Worm (Caenorhabditis elegans) whole organism, young adult: Measurements from ENCODE around the gene gtf-2F2.

ENCODE experiments used
- B0019.2 ChIP-seq: fragments of 200-800 bp; sonication (Bioruptor generic); conservative IDR thresholded peaks from 2 replicates; pipeline ENCODE4 v1.3.6; 2022; ENCODE audit warnings: missing genetic modification reagents, missing genetic modification characterization, missing compliant biosample characterization
- B0035.1 ChIP-seq: sonication (generic microtip); optimal IDR thresholded peaks from 2 replicates; lab custom pipeline; 2016; ENCODE audit warnings: missing genetic modification characterization, mild to moderate bottlenecking, missing compliant biosample characterization, missing genotype, missing genetic modification reagents
- B0336.3 ChIP-seq: fragments of 200-800 bp; sonication (Bioruptor generic); IDR thresholded peaks from 2 replicates; pipeline ENCODE4 v1.3.6; 2022; ENCODE audit warnings: missing genetic modification characterization, missing compliant biosample characterization
- F37B4.10 ChIP-seq: fragments of 200-800 bp; sonication (Bioruptor generic); IDR thresholded peaks from 2 replicates; pipeline ENCODE4 v1.3.6; 2022; ENCODE audit warnings: missing genetic modification characterization, missing compliant biosample characterization
- F52B5.7 ChIP-seq: sonication (generic microtip); optimal IDR thresholded peaks from 2 replicates; lab custom pipeline; 2016; ENCODE audit warnings: mild to moderate bottlenecking, missing genetic modification characterization, missing compliant biosample characterization
- F57A8.1 ChIP-seq: fragments of 200-800 bp; sonication (Bioruptor generic); optimal IDR thresholded peaks from 2 replicates; lab custom pipeline; 2018; ENCODE audit warnings: mild to moderate bottlenecking, missing genetic modification characterization, moderate library complexity, missing compliant biosample characterization
- F57C9.4 ChIP-seq: sonication (generic microtip); optimal IDR thresholded peaks from 2 replicates; lab custom pipeline; 2017; ENCODE audit warnings: mild to moderate bottlenecking, missing genetic modification characterization, missing compliant biosample characterization
- K11D2.4 ChIP-seq: fragments of 200-800 bp; sonication (Bioruptor generic); IDR thresholded peaks from 2 replicates; pipeline ENCODE4 v1.3.6; 2022; ENCODE audit warnings: missing genetic modification reagents, missing genetic modification characterization, missing compliant biosample characterization
- Y79H2A.3 ChIP-seq: fragments of 200-800 bp; sonication (Bioruptor generic); conservative IDR thresholded peaks from 2 replicates; pipeline ENCODE4 v1.3.6; 2022; ENCODE audit warnings: missing genetic modification reagents, missing genetic modification characterization, missing compliant biosample characterization
- ZK185.1 ChIP-seq: sonication (generic microtip); optimal IDR thresholded peaks from 2 replicates; lab custom pipeline; 2016; ENCODE audit warnings: mild to moderate bottlenecking, missing genetic modification characterization, missing compliant biosample characterization; ENCODE audit not compliant: poor library complexity, severe bottlenecking
- ama-1 ChIP-seq, 3 experiments: fragments of 150-350 bp in 1 of 3; sonication (generic microtip) in 2 of 3; optimal IDR thresholded peaks; 2 replicates each; lab custom pipeline; 2014 to 2018; ENCODE audit warnings: missing biosample characterization in 2 of 3, missing genetic modification characterization in 2 of 3, missing genetic modification reagents in 2 of 3
- aptf-3 ChIP-seq: fragments of 200-800 bp; sonication (Bioruptor generic); IDR thresholded peaks from 2 replicates; pipeline ENCODE4 v1.3.6; 2022; ENCODE audit warnings: missing genetic modification characterization, missing compliant biosample characterization
- athp-1 ChIP-seq: sonication (generic microtip); optimal IDR thresholded peaks from 2 replicates; lab custom pipeline; 2017; ENCODE audit warnings: mild to moderate bottlenecking, missing genetic modification characterization, missing compliant biosample characterization
- bed-2 ChIP-seq: fragments of 200-800 bp; sonication (Bioruptor generic); IDR thresholded peaks from 2 replicates; pipeline ENCODE4 v1.3.6; 2022; ENCODE audit warnings: missing genetic modification reagents, missing genetic modification characterization, missing compliant biosample characterization
- die-1 ChIP-seq: sonication (generic microtip); optimal IDR thresholded peaks from 2 replicates; lab custom pipeline; 2016; ENCODE audit warnings: missing genotype, mild to moderate bottlenecking, missing genetic modification characterization, missing compliant biosample characterization
- dox-1 ChIP-seq: fragments of 200-800 bp; sonication (Bioruptor generic); IDR thresholded peaks from 2 replicates; pipeline ENCODE4 v1.3.6; 2022; ENCODE audit warnings: missing genetic modification reagents, missing genetic modification characterization, missing compliant biosample characterization
- fkh-3 ChIP-seq: sonication (generic microtip); optimal IDR thresholded peaks from 2 replicates; lab custom pipeline; 2016; ENCODE audit warnings: mild to moderate bottlenecking, missing genetic modification characterization, missing compliant biosample characterization
- gei-17 ChIP-seq: fragments of 200-800 bp; sonication (Bioruptor generic); optimal IDR thresholded peaks from 2 replicates; lab custom pipeline; 2018; ENCODE audit warnings: mild to moderate bottlenecking, missing genetic modification characterization, missing compliant biosample characterization
- hlh-26 ChIP-seq: fragments of 200-800 bp; sonication (Bioruptor generic); conservative IDR thresholded peaks from 2 replicates; pipeline ENCODE4 v1.3.6; 2022; ENCODE audit warnings: missing genetic modification reagents, missing genetic modification characterization, missing compliant biosample characterization
- hmg-1.2 ChIP-seq: fragments of 200-800 bp; sonication (Bioruptor generic); IDR thresholded peaks from 2 replicates; pipeline ENCODE4 v1.3.6; 2022; ENCODE audit warnings: missing genetic modification reagents, missing genetic modification characterization, missing compliant biosample characterization
- hmg-20 ChIP-seq: fragments of 200-800 bp; sonication (Bioruptor generic); IDR thresholded peaks from 2 replicates; pipeline ENCODE4 v1.3.6; 2022; ENCODE audit warnings: missing genetic modification reagents, missing genetic modification characterization, missing compliant biosample characterization
- hrde-1 ChIP-seq: sonication (generic microtip); optimal IDR thresholded peaks from 2 replicates; lab custom pipeline; 2016; ENCODE audit warnings: missing genetic modification characterization, mild to moderate bottlenecking, missing compliant biosample characterization, moderate library complexity, missing genotype, missing genetic modification reagents, borderline replicate concordance
- hsf-1 ChIP-seq: fragments of 200-800 bp; sonication (Bioruptor generic); IDR thresholded peaks from 2 replicates; pipeline ENCODE4 v1.3.6; 2022; ENCODE audit warnings: missing genetic modification reagents, missing genetic modification characterization, missing compliant biosample characterization
- lag-1 ChIP-seq: fragments of 200-800 bp; sonication (Bioruptor generic); IDR thresholded peaks from 2 replicates; pipeline ENCODE4 v1.3.6; 2022; ENCODE audit warnings: missing genetic modification reagents, missing genetic modification characterization, missing compliant biosample characterization
- let-526 ChIP-seq: fragments of 200-800 bp; sonication (Bioruptor generic); IDR thresholded peaks from 2 replicates; pipeline ENCODE4 v1.3.6; 2022; ENCODE audit warnings: missing genetic modification reagents, missing genetic modification characterization, missing compliant biosample characterization
- lin-26 ChIP-seq: fragments of 200-800 bp; sonication (Bioruptor generic); IDR thresholded peaks from 2 replicates; pipeline ENCODE4 v1.3.6; 2022; ENCODE audit warnings: missing genetic modification reagents, missing genetic modification characterization, missing compliant biosample characterization
- lin-35 ChIP-seq, 3 experiments: fragments of 150-350 bp in 2 of 3; sonication (generic microtip) in 1 of 3; optimal IDR thresholded peaks; 2 replicates each; lab custom pipeline; 2014 to 2018; ENCODE audit warnings: missing biosample characterization in 3 of 3, missing genetic modification characterization in 3 of 3, missing genetic modification reagents in 3 of 3
- lin-40 ChIP-seq: sonication (generic microtip); optimal IDR thresholded peaks from 2 replicates; lab custom pipeline; 2016; ENCODE audit warnings: missing genetic modification characterization, mild to moderate bottlenecking, missing compliant biosample characterization, missing genotype, missing genetic modification reagents
- lin-54 ChIP-seq: fragments of 200-800 bp; sonication (Bioruptor generic); optimal IDR thresholded peaks from 2 replicates; lab custom pipeline; 2018; ENCODE audit warnings: mild to moderate bottlenecking, missing genetic modification characterization, missing compliant biosample characterization
- lsl-1 ChIP-seq: fragments of 200-800 bp; sonication (Bioruptor generic); optimal IDR thresholded peaks from 2 replicates; lab custom pipeline; 2018; ENCODE audit warnings: mild to moderate bottlenecking, missing genetic modification characterization, moderate library complexity, missing compliant biosample characterization
- madf-6 ChIP-seq: fragments of 200-800 bp; sonication (Bioruptor generic); IDR thresholded peaks from 2 replicates; pipeline ENCODE4 v1.3.6; 2022; ENCODE audit warnings: missing genetic modification reagents, missing genetic modification characterization, missing compliant biosample characterization
- madf-8 ChIP-seq: fragments of 200-800 bp; sonication (Bioruptor generic); conservative IDR thresholded peaks from 2 replicates; pipeline ENCODE4 v1.3.6; 2022; ENCODE audit warnings: missing genetic modification reagents, missing genetic modification characterization, missing compliant biosample characterization
- mes-4 ChIP-seq: sonication (generic microtip); optimal IDR thresholded peaks from 2 replicates; lab custom pipeline; 2016; ENCODE audit warnings: missing genotype, missing genetic modification characterization, missing compliant biosample characterization
- nfya-2 ChIP-seq: fragments of 200-800 bp; sonication (Bioruptor generic); IDR thresholded peaks from 2 replicates; pipeline ENCODE4 v1.3.6; 2022; ENCODE audit warnings: missing genetic modification reagents, missing genetic modification characterization, missing compliant biosample characterization
- nhr-120 ChIP-seq: fragments of 200-800 bp; sonication (Bioruptor generic); IDR thresholded peaks from 2 replicates; pipeline ENCODE4 v1.3.6; 2022; ENCODE audit warnings: missing genetic modification characterization, missing compliant biosample characterization
- nhr-179 ChIP-seq: sonication (generic microtip); optimal IDR thresholded peaks from 2 replicates; lab custom pipeline; 2016; ENCODE audit warnings: mild to moderate bottlenecking, missing genetic modification characterization, missing compliant biosample characterization
- pha-4 ChIP-seq: fragments of 150-350 bp; sonication (generic microtip); optimal IDR thresholded peaks from 2 replicates; lab custom pipeline; 2014; ENCODE audit warnings: missing biosample characterization, missing genetic modification reagents, missing genetic modification characterization
- sdz-38 ChIP-seq: sonication (generic microtip); optimal IDR thresholded peaks from 2 replicates; lab custom pipeline; 2016; ENCODE audit warnings: missing genotype, missing genetic modification characterization, missing compliant biosample characterization
- snpc-1.1 ChIP-seq: sonication (generic microtip); optimal IDR thresholded peaks from 2 replicates; lab custom pipeline; 2017; ENCODE audit warnings: missing genetic modification characterization, mild to moderate bottlenecking, missing compliant biosample characterization, antibody characterized with exemption, moderate library complexity, missing genotype, missing genetic modification reagents; ENCODE audit not compliant: insufficient read depth
- snpc-4 ChIP-seq, 5 experiments: fragments of 150-350 bp in 1 of 5; sonication (generic microtip) in 4 of 5; optimal IDR thresholded peaks; 2 replicates each; lab custom pipeline; 2014 to 2018; ENCODE audit warnings: missing genetic modification characterization in 5 of 5, missing biosample characterization in 3 of 5, antibody characterized with exemption in 2 of 5, mild to moderate bottlenecking in 2 of 5, missing compliant biosample characterization in 2 of 5, missing genotype in 2 of 5, moderate library complexity in 2 of 5, missing genetic modification reagents in 1 of 5
- sptf-2 ChIP-seq: fragments of 200-800 bp; sonication (Bioruptor generic); optimal IDR thresholded peaks from 2 replicates; lab custom pipeline; 2018; ENCODE audit warnings: mild to moderate bottlenecking, missing genetic modification characterization, missing compliant biosample characterization
- unc-130 ChIP-seq: sonication (generic microtip); optimal IDR thresholded peaks from 2 replicates; lab custom pipeline; 2016; ENCODE audit warnings: missing genetic modification reagents, missing genetic modification characterization, missing compliant biosample characterization
- zfh-2 ChIP-seq: fragments of 200-800 bp; sonication (Bioruptor generic); conservative IDR thresholded peaks from 2 replicates; pipeline ENCODE4 v1.3.6; 2022; ENCODE audit warnings: missing genetic modification reagents, missing genetic modification characterization, missing compliant biosample characterization
- ztf-25 ChIP-seq: fragments of 200-800 bp; sonication (Bioruptor generic); IDR thresholded peaks from 2 replicates; pipeline ENCODE4 v1.3.6; 2022; ENCODE audit warnings: missing genetic modification reagents, missing genetic modification characterization, missing compliant biosample characterization
- ztf-3 ChIP-seq: fragments of 200-800 bp; sonication (Bioruptor generic); optimal IDR thresholded peaks from 2 replicates; lab custom pipeline; 2018; ENCODE audit warnings: mild to moderate bottlenecking, missing genetic modification characterization, missing compliant biosample characterization
- ztf-6 ChIP-seq: fragments of 200-800 bp; sonication (Bioruptor generic); IDR thresholded peaks from 2 replicates; pipeline ENCODE4 v1.3.6; 2022; ENCODE audit warnings: missing genetic modification reagents, missing genetic modification characterization, missing compliant biosample characterization

gtf-2F2 gene

ce11 chrV:18990238-18990901 is 3.4 kb upstream of the gtf-2F2 start, which contains the start of the genes reps-1 and Y39B6A.37 (continued):
- no peak for TF ChIP-seq nhr-120 (GFP tag; lab: Robert Waterston, UW)
- no peak for TF ChIP-seq F57C9.4 (tag; lab: Kevin White, UChicago)
- no peak for TF ChIP-seq mes-4 (tag; lab: Kevin White, UChicago)
- no peak for TF ChIP-seq B0035.1 (tag; lab: Kevin White, UChicago)
- TF ChIP-seq lag-1 (GFP tag; lab: Robert Waterston, UW): no peak
- no peak for TF ChIP-seq hrde-1 (tag; lab: Kevin White, UChicago)
- TF ChIP-seq unc-130 (GFP tag; lab: Kevin White, UChicago): no peak
- no peak for TF ChIP-seq bed-2 (GFP tag; lab: Robert Waterston, UW)
- peak; percentile 82 for TF ChIP-seq lin-40 (tag; lab: Kevin White, UChicago)
- TF ChIP-seq pha-4 (tag; lab: Kevin White, UChicago): no peak
- TF ChIP-seq sdz-38 (tag; lab: Kevin White, UChicago): no peak
- no peak for TF ChIP-seq sptf-2
- no peak for TF ChIP-seq aptf-3 (GFP tag; lab: Robert Waterston, UW)
- no peak for TF ChIP-seq athp-1 (tag; lab: Kevin White, UChicago)
- TF ChIP-seq B0336.3 (GFP tag; lab: Robert Waterston, UW): peak; percentile 86
- TF ChIP-seq madf-6: peak; percentile 69
- TF ChIP-seq lin-35 (GFP tag; optimal IDR thresholded peaks at IDR 0.05; lab: Kevin White, UChicago): peak in 1 of 3 experiments; percentile 77
- no peak for TF ChIP-seq Y79H2A.3 (GFP tag; lab: Robert Waterston, UW)
- TF ChIP-seq K11D2.4 (GFP tag; lab: Robert Waterston, UW): peak; percentile 80
- no peak for TF ChIP-seq ztf-25 (GFP tag; lab: Robert Waterston, UW)
- no peak for TF ChIP-seq nfya-2 (GFP tag; lab: Robert Waterston, UW)
- no peak for TF ChIP-seq snpc-4 (GFP tag; optimal IDR thresholded peaks at IDR 0.05; lab: Kevin White, UChicago)
- peak in 3 of 4 experiments; percentile 36 to 66 (median 54) for TF ChIP-seq snpc-4 (tag; optimal IDR thresholded peaks at IDR 0.05; lab: Kevin White, UChicago)
- 0 out of 2 replicates have a peak, but pooled peaks have one; percentile 58 for TF ChIP-seq hmg-20 (GFP tag; lab: Robert Waterston, UW)
- no peak for TF ChIP-seq snpc-1.1 (tag; lab: Kevin White, UChicago)
- peak; percentile 27 for TF ChIP-seq gei-17
- TF ChIP-seq die-1 (tag; lab: Kevin White, UChicago): no peak
- 0 out of 2 replicates have a peak, but pooled peaks have one; percentile 33 for TF ChIP-seq F37B4.10
- no peak; the same call in 1 of the 2 replicates for TF ChIP-seq B0019.2
- TF ChIP-seq lsl-1: peak; percentile 58
- no peak for TF ChIP-seq ama-1 (optimal IDR thresholded peaks at IDR 0.05; lab: Kevin White, UChicago)
- no peak for TF ChIP-seq ama-1 (GFP tag; optimal IDR thresholded peaks at IDR 0.05; lab: Kevin White, UChicago)
- peak; percentile 43; the same call in 1 of the 2 replicates for TF ChIP-seq hmg-1.2
- TF ChIP-seq hsf-1 (GFP tag; lab: Robert Waterston, UW): no peak
- peak; percentile 74 for TF ChIP-seq lin-54 (GFP tag; lab: Kevin White, UChicago)
- TF ChIP-seq nhr-179 (tag; lab: Kevin White, UChicago): no peak
- TF ChIP-seq F57A8.1 (GFP tag; lab: Kevin White, UChicago): no peak
- TF ChIP-seq hlh-26 (GFP tag; lab: Robert Waterston, UW): no peak
- TF ChIP-seq madf-8 (GFP tag; lab: Robert Waterston, UW): 0 out of 2 replicates have a peak, but pooled peaks have one; percentile 11
- no peak for TF ChIP-seq ztf-6 (GFP tag; lab: Robert Waterston, UW)
- no peak for TF ChIP-seq ztf-3 (GFP tag; lab: Kevin White, UChicago)
- no peak for TF ChIP-seq ZK185.1 (tag; lab: Kevin White, UChicago)
- TF ChIP-seq dox-1 (GFP tag; lab: Robert Waterston, UW): peak; percentile 85
- no peak for TF ChIP-seq F52B5.7 (tag; lab: Kevin White, UChicago)
- TF ChIP-seq let-526: no peak
- TF ChIP-seq fkh-3 (tag; lab: Kevin White, UChicago): no peak
- no peak for TF ChIP-seq lin-26 (GFP tag; lab: Robert Waterston, UW)
- TF ChIP-seq zfh-2: 0 out of 2 replicates have a peak, but pooled peaks have one; percentile 34
